Worm (Caenorhabditis elegans) whole organism, L1 larva: Measurements from ENCODE around the gene mvk-1.
A peak's percentile ranks its signal among the peaks of the same experiment; 100 is the strongest.

Source experiments
- C04F5.9 ChIP-seq: sonication (generic microtip); optimal IDR thresholded peaks from 2 replicates; lab custom pipeline; 2016; ENCODE audit warnings: missing genetic modification characterization, missing compliant biosample characterization
- C16A3.4 ChIP-seq: fragments of 150-350 bp; optimal IDR thresholded peaks from 2 replicates; lab custom pipeline; 2014; ENCODE audit warnings: missing biosample characterization, missing genetic modification characterization
- C34B4.2 ChIP-seq: sonication (generic microtip); optimal IDR thresholded peaks from 2 replicates; lab custom pipeline; 2017; ENCODE audit warnings: mild to moderate bottlenecking, missing genetic modification characterization, missing compliant biosample characterization
- alr-1 ChIP-seq: fragments of 200-800 bp; sonication (Bioruptor generic); optimal IDR thresholded peaks from 2 replicates; lab custom pipeline; 2018; ENCODE audit warnings: borderline replicate concordance, mild to moderate bottlenecking, missing genetic modification characterization, missing compliant biosample characterization
- ama-1 ChIP-seq: fragments of 150-350 bp; optimal IDR thresholded peaks from 2 replicates; lab custom pipeline; 2014
- ceh-63 ChIP-seq: fragments of 200-800 bp; sonication (Bioruptor generic); optimal IDR thresholded peaks from 2 replicates; lab custom pipeline; 2018; ENCODE audit warnings: mild to moderate bottlenecking, missing genetic modification characterization, missing compliant biosample characterization
- ceh-8 ChIP-seq: fragments of 200-800 bp; sonication (Bioruptor generic); optimal IDR thresholded peaks from 2 replicates; lab custom pipeline; 2018; ENCODE audit warnings: mild to moderate bottlenecking, missing genetic modification characterization, moderate library complexity, missing compliant biosample characterization
- ceh-90 ChIP-seq: sonication (generic microtip); optimal IDR thresholded peaks from 2 replicates; lab custom pipeline; 2016; ENCODE audit warnings: missing genetic modification characterization, missing compliant biosample characterization
- dsc-1 ChIP-seq: sonication (generic microtip); optimal IDR thresholded peaks from 2 replicates; lab custom pipeline; 2016; ENCODE audit warnings: mild to moderate bottlenecking, missing genetic modification characterization, missing compliant biosample characterization
- egl-13 ChIP-seq: sonication (generic microtip); optimal IDR thresholded peaks from 2 replicates; lab custom pipeline; 2016; ENCODE audit warnings: missing genotype, missing genetic modification reagents, missing genetic modification characterization, missing compliant biosample characterization
- ets-5 ChIP-seq: fragments of 200-800 bp; sonication (Bioruptor generic); IDR thresholded peaks from 2 replicates; pipeline ENCODE4 v1.3.6; 2022; ENCODE audit warnings: missing genetic modification characterization, missing compliant biosample characterization
- fkh-4 ChIP-seq: sonication (generic microtip); optimal IDR thresholded peaks from 2 replicates; lab custom pipeline; 2016; ENCODE audit warnings: missing compliant biosample characterization, missing genetic modification characterization, borderline replicate concordance
- fkh-8 ChIP-seq: sonication (generic microtip); optimal IDR thresholded peaks from 2 replicates; lab custom pipeline; 2016; ENCODE audit warnings: mild to moderate bottlenecking, missing genetic modification characterization, missing compliant biosample characterization
- grh-1 ChIP-seq: fragments of 200-800 bp; sonication (Bioruptor generic); IDR thresholded peaks from 2 replicates; pipeline ENCODE4 v1.3.6; 2022; ENCODE audit warnings: missing genetic modification reagents, missing genetic modification characterization, missing compliant biosample characterization
- hlh-17 ChIP-seq: fragments of 200-800 bp; sonication (Bioruptor generic); optimal IDR thresholded peaks from 2 replicates; lab custom pipeline; 2018; ENCODE audit warnings: missing genetic modification characterization, mild to moderate bottlenecking, missing compliant biosample characterization, moderate library complexity, borderline replicate concordance
- hlh-4 ChIP-seq: sonication (generic microtip); optimal IDR thresholded peaks from 2 replicates; lab custom pipeline; 2016; ENCODE audit warnings: mild to moderate bottlenecking, missing genetic modification characterization, missing compliant biosample characterization
- hpl-2 ChIP-seq: fragments of 150-350 bp; optimal IDR thresholded peaks from 2 replicates; lab custom pipeline; 2014; ENCODE audit warnings: missing biosample characterization, missing genetic modification reagents, missing genetic modification characterization
- isw-1 ChIP-seq: fragments of 200-800 bp; sonication (Bioruptor generic); IDR thresholded peaks from 2 replicates; pipeline ENCODE4 v1.3.6; 2022; ENCODE audit warnings: missing genetic modification characterization, missing compliant biosample characterization
- jun-1 ChIP-seq: fragments of 150-350 bp; optimal IDR thresholded peaks from 2 replicates; lab custom pipeline; 2014; ENCODE audit warnings: missing biosample characterization, missing genetic modification reagents, missing genetic modification characterization
- lin-14 ChIP-seq: fragments of 200-800 bp; sonication (Bioruptor generic); optimal IDR thresholded peaks from 2 replicates; lab custom pipeline; 2018; ENCODE audit warnings: mild to moderate bottlenecking, missing genetic modification characterization, moderate library complexity, missing compliant biosample characterization
- lin-35 ChIP-seq, 2 experiments: fragments of 150-350 bp; optimal IDR thresholded peaks; 2 replicates each; lab custom pipeline; 2014; ENCODE audit warnings: missing biosample characterization in 2 of 2, missing genetic modification characterization in 2 of 2, missing genetic modification reagents in 2 of 2
- lin-39 ChIP-seq: fragments of 150-350 bp; optimal IDR thresholded peaks from 2 replicates; lab custom pipeline; 2014; ENCODE audit warnings: missing biosample characterization, missing genetic modification reagents, missing genetic modification characterization
- lir-3 ChIP-seq: sonication (generic microtip); optimal IDR thresholded peaks from 2 replicates; lab custom pipeline; 2016; ENCODE audit warnings: mild to moderate bottlenecking, missing genetic modification characterization, moderate library complexity, missing compliant biosample characterization; ENCODE audit not compliant: poor library complexity
- mab-9 ChIP-seq: fragments of 200-800 bp; sonication (Bioruptor generic); IDR thresholded peaks from 2 replicates; pipeline ENCODE4 v1.3.6; 2022; ENCODE audit warnings: missing genetic modification reagents, missing genetic modification characterization, missing compliant biosample characterization
- nhr-11 ChIP-seq: fragments of 150-350 bp; optimal IDR thresholded peaks from 2 replicates; lab custom pipeline; 2014; ENCODE audit warnings: missing biosample characterization, missing genetic modification characterization
- nhr-12 ChIP-seq: sonication (generic microtip); optimal IDR thresholded peaks from 2 replicates; lab custom pipeline; 2017; ENCODE audit warnings: missing biosample characterization, missing genetic modification characterization
- nhr-19 ChIP-seq: fragments of 200-800 bp; sonication (Bioruptor generic); conservative IDR thresholded peaks from 2 replicates; pipeline ENCODE4 v1.3.6; 2022; ENCODE audit warnings: missing genetic modification characterization, missing compliant biosample characterization
- nhr-20 ChIP-seq: sonication (generic microtip); optimal IDR thresholded peaks from 2 replicates; lab custom pipeline; 2016; ENCODE audit warnings: mild to moderate bottlenecking, missing genetic modification characterization, missing compliant biosample characterization
- nhr-28 ChIP-seq: fragments of 150-350 bp; optimal IDR thresholded peaks from 2 replicates; lab custom pipeline; 2014; ENCODE audit warnings: missing biosample characterization, missing genetic modification characterization
- nhr-84 ChIP-seq: sonication (generic microtip); optimal IDR thresholded peaks from 2 replicates; lab custom pipeline; 2017; ENCODE audit warnings: missing biosample characterization, missing genetic modification characterization
- nhr-85 ChIP-seq: sonication (generic microtip); peaks from one replicate; lab custom pipeline; 2016; ENCODE audit warnings: missing genetic modification characterization, inconsistent platforms, missing compliant biosample characterization
- pag-3 ChIP-seq: sonication (generic microtip); optimal IDR thresholded peaks from 2 replicates; lab custom pipeline; 2017; ENCODE audit warnings: missing genetic modification characterization, mild to moderate bottlenecking, missing compliant biosample characterization, antibody characterized with exemption, borderline replicate concordance; ENCODE audit not compliant: insufficient read depth
- pqm-1 ChIP-seq: sonication (generic microtip); optimal IDR thresholded peaks from 3 replicates; lab custom pipeline; 2017; ENCODE audit warnings: missing biosample characterization, missing genetic modification characterization
- rnt-1 ChIP-seq: sonication (generic microtip); optimal IDR thresholded peaks from 2 replicates; lab custom pipeline; 2016; ENCODE audit warnings: mild to moderate bottlenecking, missing genetic modification characterization, moderate library complexity, missing compliant biosample characterization
- snpc-4 ChIP-seq: fragments of 150-350 bp; optimal IDR thresholded peaks from 2 replicates; lab custom pipeline; 2014; ENCODE audit warnings: missing biosample characterization, missing genetic modification characterization
- sptf-1 ChIP-seq: fragments of 150-350 bp; optimal IDR thresholded peaks from 2 replicates; lab custom pipeline; 2014; ENCODE audit warnings: missing biosample characterization, missing genetic modification characterization
- sup-37 ChIP-seq: fragments of 200-800 bp; sonication (Bioruptor generic); optimal IDR thresholded peaks from 2 replicates; lab custom pipeline; 2018; ENCODE audit warnings: mild to moderate bottlenecking, missing genetic modification characterization, missing compliant biosample characterization
- tbx-2 ChIP-seq: sonication (generic microtip); optimal IDR thresholded peaks from 2 replicates; lab custom pipeline; 2016; ENCODE audit warnings: missing genetic modification characterization, missing compliant biosample characterization
- unc-130 ChIP-seq: fragments of 150-350 bp; optimal IDR thresholded peaks from 2 replicates; lab custom pipeline; 2017; ENCODE audit warnings: missing biosample characterization, missing genetic modification characterization, inconsistent platforms
- unc-30 ChIP-seq: sonication (generic microtip); optimal IDR thresholded peaks from 2 replicates; lab custom pipeline; 2017; ENCODE audit warnings: missing biosample characterization, missing genetic modification characterization
- unc-62 ChIP-seq: fragments of 150-350 bp; optimal IDR thresholded peaks from 2 replicates; lab custom pipeline; 2014; ENCODE audit warnings: missing biosample characterization, missing genetic modification reagents, missing genetic modification characterization
- unc-86 ChIP-seq: sonication (generic microtip); optimal IDR thresholded peaks from 2 replicates; lab custom pipeline; 2016; ENCODE audit warnings: missing genetic modification characterization, missing compliant biosample characterization
- unc-98 ChIP-seq: fragments of 200-800 bp; sonication (Bioruptor generic); IDR thresholded peaks from 2 replicates; pipeline ENCODE4 v1.3.6; 2022; ENCODE audit warnings: missing genetic modification characterization, missing compliant biosample characterization
- zag-1 ChIP-seq: fragments of 150-350 bp; optimal IDR thresholded peaks from 2 replicates; lab custom pipeline; 2014; ENCODE audit warnings: missing biosample characterization, missing genetic modification characterization
- zip-4 ChIP-seq: fragments of 200-800 bp; sonication (Bioruptor generic); optimal IDR thresholded peaks from 2 replicates; lab custom pipeline; 2018; ENCODE audit warnings: mild to moderate bottlenecking, missing genetic modification characterization, moderate library complexity, missing compliant biosample characterization

Gene mvk-1

DNA sequence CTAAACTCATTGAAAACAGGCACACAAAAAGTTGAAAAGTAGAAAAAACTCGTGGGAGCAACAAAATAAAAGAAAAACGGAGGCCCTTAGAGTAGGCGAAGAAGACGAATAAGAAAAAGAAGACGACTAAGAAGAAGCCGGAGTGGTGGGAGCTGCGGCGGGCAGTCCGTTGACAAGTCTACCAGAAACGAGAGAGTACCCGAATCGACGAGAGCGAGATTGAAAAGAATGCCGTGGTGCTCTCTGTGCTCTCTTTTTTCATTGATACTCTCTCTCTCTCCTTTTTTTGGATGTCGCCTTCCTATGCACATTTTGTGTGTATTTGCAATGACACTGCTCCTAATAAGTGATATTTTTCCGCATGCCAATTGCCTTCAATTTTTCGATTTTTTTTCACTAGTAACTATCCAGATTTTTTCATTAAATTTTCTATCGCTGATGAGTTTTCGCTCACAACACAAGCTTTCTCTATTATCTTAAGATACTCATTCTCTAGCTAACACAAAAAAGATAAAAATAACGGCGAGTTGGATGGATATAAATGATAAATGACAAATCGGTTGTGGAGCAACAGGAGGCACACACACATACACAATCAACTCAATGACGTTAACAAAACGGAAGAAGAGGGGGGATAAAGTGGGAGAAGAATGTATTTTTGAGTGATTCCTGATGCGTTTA lies 4.0 kb upstream of the mvk-1 start (continued):
- TF ChIP-seq ceh-63 (GFP tag; lab: Kevin White, UChicago) (no peak), sptf-1 (tag; lab: Kevin White, UChicago) (no peak), ceh-8 (GFP tag; lab: Kevin White, UChicago) (no peak), tbx-2 (no peak), rnt-1 (tag; lab: Kevin White, UChicago) (peak; percentile 42), lin-39 (tag; lab: Kevin White, UChicago) (no peak), C34B4.2 (tag; lab: Kevin White, UChicago) (no peak), nhr-85 (tag; lab: Kevin White, UChicago) (no peak), dsc-1 (peak; percentile 35), jun-1 (tag; lab: Kevin White, UChicago) (no peak), sup-37 (GFP tag; lab: Kevin White, UChicago) (no peak), pag-3 (tag; lab: Kevin White, UChicago) (no peak), unc-98 (GFP tag; lab: Robert Waterston, UW) (no peak), lin-14 (GFP tag; lab: Kevin White, UChicago) (peak; percentile 79), zag-1 (tag; lab: Kevin White, UChicago) (no peak), egl-13 (tag; lab: Kevin White, UChicago) (no peak), lir-3 (tag; lab: Kevin White, UChicago) (no peak), nhr-11 (tag; lab: Kevin White, UChicago) (no peak), nhr-28 (tag; lab: Kevin White, UChicago) (no peak), zip-4 (GFP tag; lab: Kevin White, UChicago) (no peak), snpc-4 (tag; lab: Kevin White, UChicago) (no peak), isw-1 (GFP tag; lab: Robert Waterston, UW) (no peak), unc-30 (tag; lab: Kevin White, UChicago) (no peak), unc-130 (tag; lab: Kevin White, UChicago) (no peak), ama-1 (no peak), ets-5 (no peak), C16A3.4 (no peak), hpl-2 (GFP tag; lab: Kevin White, UChicago) (no peak), hlh-17 (no peak), ceh-90 (tag; lab: Kevin White, UChicago) (no peak), nhr-20 (tag; lab: Kevin White, UChicago) (no peak), lin-35 (GFP tag; optimal IDR thresholded peaks at IDR 0.05; lab: Kevin White, UChicago) (peak in 1 of 2 experiments; percentile 34), hlh-4 (no peak), pqm-1 (no peak), nhr-12 (tag; lab: Kevin White, UChicago) (no peak), fkh-4 (tag; lab: Kevin White, UChicago) (no peak), alr-1 (tag; lab: Kevin White, UChicago) (no peak)

ce11 chrIII:6139328-6139727 lies 3.2 kb upstream of the mvk-1 start:
- no peak for TF ChIP-seq C04F5.9
- no peak for TF ChIP-seq nhr-19 (GFP tag; lab: Robert Waterston, UW)
- peak; percentile 27 for TF ChIP-seq lin-14 (GFP tag; lab: Kevin White, UChicago)
- TF ChIP-seq unc-62: no peak
- TF ChIP-seq lin-39 (tag; lab: Kevin White, UChicago): no peak
- peak; percentile 92 for TF ChIP-seq unc-86 (tag; lab: Kevin White, UChicago)
- no peak for TF ChIP-seq nhr-84 (tag; lab: Kevin White, UChicago)
- peak; percentile 9 for TF ChIP-seq fkh-8 (tag; lab: Kevin White, UChicago)
- TF ChIP-seq ets-5: no peak
- TF ChIP-seq grh-1 (GFP tag; lab: Robert Waterston, UW): no peak
- TF ChIP-seq mab-9 (GFP tag; lab: Robert Waterston, UW): peak; percentile 6; the same call in 1 of the 2 replicates
- TF ChIP-seq lir-3 (tag; lab: Kevin White, UChicago): no peak
